Worm (Caenorhabditis elegans): ENCODE data around the gene R08A2.7.

ce11 chrV:14762563-14762962 lies 39.4 kb downstream of the R08A2.7 start:
- no peak for TF ChIP-seq lin-13 (GFP tag; optimal IDR thresholded peaks at IDR 0.05)
- TF ChIP-seq F13H6.1 (tag; optimal IDR thresholded peaks at IDR 0.05) = no peak
- TF ChIP-seq elt-3 (tag; optimal IDR thresholded peaks at IDR 0.05) = no peak
- TF ChIP-seq mbf-1 (tag; optimal IDR thresholded peaks at IDR 0.05) = no peak
- no peak for TF ChIP-seq elt-1 (tag; optimal IDR thresholded peaks at IDR 0.05)
- no peak for TF ChIP-seq skn-1 (tag; optimal IDR thresholded peaks at IDR 0.05)
- TF ChIP-seq snpc-4 (tag; optimal IDR thresholded peaks at IDR 0.05) = no peak
- no peak for TF ChIP-seq ama-1 (optimal IDR thresholded peaks at IDR 0.05)
- TF ChIP-seq egl-27 (tag; optimal IDR thresholded peaks at IDR 0.05) = no peak

All from whole organism, L2 larva.